Worm (Caenorhabditis elegans): ENCODE measurements around the gene srh-293.

The srh-293 gene

DNA sequence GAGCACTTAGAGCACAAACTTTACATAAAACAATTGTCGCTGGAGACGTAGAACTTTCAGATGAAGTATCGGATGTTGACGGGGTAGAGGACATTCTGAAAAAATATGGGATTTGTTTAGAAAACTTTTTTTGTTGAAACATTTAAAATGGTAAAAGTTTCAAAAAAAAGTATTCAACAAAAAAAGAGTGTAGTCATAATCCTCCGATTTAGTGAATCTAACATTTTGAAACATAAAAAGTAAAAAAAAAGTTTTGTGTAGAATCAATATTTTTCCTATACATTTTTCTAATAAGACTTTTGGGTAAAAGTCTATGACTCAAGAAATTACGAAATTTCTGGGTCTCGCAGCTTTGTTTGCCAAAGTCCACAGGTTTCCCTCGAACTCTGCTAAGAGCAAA lies 30.7 kb downstream of the srh-293 start, which contains the start of gene nhr-213:
TSS of gene nhr-213 (minus strand) at position 101 of the 400 bp plus-strand sequence.
- TF ChIP-seq irx-1 (tag; optimal IDR thresholded peaks at IDR 0.05): no peak
- TF ChIP-seq nhr-90 (tag; optimal IDR thresholded peaks at IDR 0.05; ENCODE audit: poor library complexity): no peak
- TF ChIP-seq ceh-82 (tag; optimal IDR thresholded peaks at IDR 0.05): no peak
- TF ChIP-seq Y116A8C.19 (tag; optimal IDR thresholded peaks at IDR 0.05; ENCODE audit: borderline replicate concordance): no peak
- TF ChIP-seq tlp-1 (tag; optimal IDR thresholded peaks at IDR 0.05): no peak
- no peak for TF ChIP-seq unc-30 (tag; optimal IDR thresholded peaks at IDR 0.05)
- no peak for TF ChIP-seq lin-35 (GFP tag; optimal IDR thresholded peaks at IDR 0.05)
- TF ChIP-seq nhr-85 (tag): no peak
- no peak for TF ChIP-seq hlh-17 (GFP tag; optimal IDR thresholded peaks at IDR 0.05; ENCODE audit: borderline replicate concordance)
- TF ChIP-seq ets-5 (GFP tag; IDR thresholded peaks at IDR 0.05): no peak
- TF ChIP-seq pqm-1 (tag; optimal IDR thresholded peaks at IDR 0.05): no peak
- TF ChIP-seq vab-15 (tag; optimal IDR thresholded peaks at IDR 0.05): no peak
- no peak for TF ChIP-seq dsc-1 (tag; optimal IDR thresholded peaks at IDR 0.05)
- no peak for TF ChIP-seq nhr-11 (tag; optimal IDR thresholded peaks at IDR 0.05)
- no peak for TF ChIP-seq ztf-11 (tag; optimal IDR thresholded peaks at IDR 0.05)
- no peak for TF ChIP-seq lsy-2 (tag; optimal IDR thresholded peaks at IDR 0.05)
- no peak for TF ChIP-seq nhr-76 (tag; optimal IDR thresholded peaks at IDR 0.05)
- TF ChIP-seq fkh-8 (tag; optimal IDR thresholded peaks at IDR 0.05): no peak

DNA sequence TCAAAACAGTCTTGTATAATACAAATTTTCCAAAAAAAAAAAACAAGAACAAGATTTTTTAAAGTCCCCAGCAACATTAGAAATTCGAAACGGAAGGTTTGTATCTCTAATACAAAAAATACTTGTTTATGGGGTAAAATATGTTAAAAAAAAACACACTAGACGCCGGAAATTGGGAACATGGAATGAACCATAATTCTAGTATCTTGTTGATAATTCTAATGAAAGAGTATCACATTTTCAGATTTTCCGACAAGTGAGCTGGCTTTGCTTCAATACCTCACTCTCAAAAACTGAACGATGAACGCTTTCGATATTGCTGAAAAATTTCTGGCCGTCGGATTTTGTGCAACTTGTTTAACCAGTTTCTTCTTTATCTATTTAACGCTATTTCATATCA lies 31.8 kb downstream of the srh-293 start, which contains the start of gene str-60:
TSS of gene str-60 (plus strand) at position 301 of the 400 bp plus-strand sequence.
- no peak for TF ChIP-seq lin-14 (GFP tag; optimal IDR thresholded peaks at IDR 0.05)
- TF ChIP-seq fkh-8 (tag; optimal IDR thresholded peaks at IDR 0.05): no peak
- no peak for TF ChIP-seq nhr-11 (tag; optimal IDR thresholded peaks at IDR 0.05)
- TF ChIP-seq C04F5.9 (tag; optimal IDR thresholded peaks at IDR 0.05): no peak
- TF ChIP-seq nhr-20 (tag; optimal IDR thresholded peaks at IDR 0.05): no peak
- no peak for TF ChIP-seq unc-98 (GFP tag; IDR thresholded peaks at IDR 0.05)
- TF ChIP-seq nhr-28 (tag; optimal IDR thresholded peaks at IDR 0.05): no peak
- TF ChIP-seq jun-1 (tag; optimal IDR thresholded peaks at IDR 0.05): no peak
- TF ChIP-seq ceh-88 (GFP tag; IDR thresholded peaks at IDR 0.05): no peak
- TF ChIP-seq fkh-4 (tag; optimal IDR thresholded peaks at IDR 0.05; ENCODE audit: borderline replicate concordance): no peak
- TF ChIP-seq elt-3 (tag; optimal IDR thresholded peaks at IDR 0.05): no peak
- TF ChIP-seq unc-62 (GFP tag; optimal IDR thresholded peaks at IDR 0.05): no peak
- TF ChIP-seq fos-1 (tag; optimal IDR thresholded peaks at IDR 0.05): no peak
- TF ChIP-seq tbx-2 (tag; optimal IDR thresholded peaks at IDR 0.05): no peak
- no peak for TF ChIP-seq nhr-85 (tag)
- TF ChIP-seq dpl-1 (GFP tag; optimal IDR thresholded peaks at IDR 0.05): no peak
- no peak for TF ChIP-seq unc-86 (tag; optimal IDR thresholded peaks at IDR 0.05)
- TF ChIP-seq snu-23 (GFP tag; optimal IDR thresholded peaks at IDR 0.05): no peak

DNA sequence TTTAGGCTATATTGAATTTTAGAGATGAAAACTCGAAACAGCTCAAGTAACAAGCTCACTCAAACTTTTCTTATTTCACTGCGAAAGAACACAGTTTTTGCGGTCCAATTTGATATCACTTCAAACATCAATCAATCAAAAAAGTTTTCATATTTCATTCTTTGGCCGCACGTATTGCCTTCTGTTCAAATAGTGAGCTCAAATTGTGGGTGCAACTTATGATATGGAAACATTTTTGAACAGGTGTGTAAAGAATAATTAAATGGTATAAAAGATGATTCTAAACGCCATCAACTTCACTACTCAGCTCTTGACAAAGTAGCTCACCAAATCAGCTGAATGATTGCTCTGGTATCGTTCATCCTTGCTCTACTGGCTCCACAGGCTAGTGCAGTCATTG lies 33.8 kb downstream of the srh-293 start, which contains the start of gene T06C12.14:
TSS of gene T06C12.14 (plus strand) at position 301 of the 400 bp plus-strand sequence.
- no peak for TF ChIP-seq C34B4.2 (tag; optimal IDR thresholded peaks at IDR 0.05)
- TF ChIP-seq lsy-2 (tag; optimal IDR thresholded peaks at IDR 0.05): no peak
- no peak for TF ChIP-seq lin-39 (tag; optimal IDR thresholded peaks at IDR 0.05)
- TF ChIP-seq irx-1 (tag; optimal IDR thresholded peaks at IDR 0.05): no peak
- TF ChIP-seq mef-2 (tag; optimal IDR thresholded peaks at IDR 0.05): no peak
- TF ChIP-seq lin-14 (GFP tag; optimal IDR thresholded peaks at IDR 0.05): no peak
- TF ChIP-seq unc-86 (tag; optimal IDR thresholded peaks at IDR 0.05): no peak

DNA sequence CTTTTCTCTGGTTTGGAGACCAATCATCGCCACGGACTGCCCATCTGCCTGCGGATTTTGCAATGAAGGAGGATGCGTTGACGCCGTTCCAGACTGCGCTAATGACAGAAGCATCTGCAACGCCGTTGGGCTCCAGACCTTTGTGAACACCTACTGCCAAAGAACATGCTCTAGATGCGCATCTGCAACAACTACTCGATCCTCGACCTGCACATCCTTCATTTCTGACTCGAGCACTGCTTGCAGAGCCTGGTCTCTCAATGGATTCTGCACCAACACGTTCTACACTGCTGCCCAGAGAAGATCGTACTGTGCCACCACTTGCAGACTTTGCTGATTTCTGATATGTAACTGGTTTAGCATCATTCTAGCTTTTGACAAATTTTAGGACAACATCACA lies 34.6 kb downstream of the srh-293 start:
- TF ChIP-seq efl-1 (optimal IDR thresholded peaks at IDR 0.05): no peak
- TF ChIP-seq efl-1 (GFP tag; optimal IDR thresholded peaks at IDR 0.05 in 1 of 2): peak in 1 of 2 experiments; percentile 90
- no peak for TF ChIP-seq swsn-7 (tag; optimal IDR thresholded peaks at IDR 0.05)
